Worm (Caenorhabditis elegans) whole organism, mixed stage, embryonic: ENCODE results near the gene ZC395.11.

ENCODE experiments used
- M03D4.4 ChIP-seq: sonication (generic microtip); optimal IDR thresholded peaks from 2 replicates; lab custom pipeline; 2017; ENCODE audit warnings: mild to moderate bottlenecking, missing genetic modification characterization, missing compliant biosample characterization
- bed-3 ChIP-seq: fragments of 200-800 bp; sonication (Bioruptor generic); optimal IDR thresholded peaks from 3 replicates; lab custom pipeline; 2018; ENCODE audit warnings: mild to moderate bottlenecking, missing genetic modification characterization, moderate library complexity, missing compliant biosample characterization
- blmp-1 ChIP-seq: fragments of 150-350 bp; optimal IDR thresholded peaks from 2 replicates; lab custom pipeline; 2014; ENCODE audit warnings: missing biosample characterization, missing genetic modification characterization
- ceh-39 ChIP-seq: fragments of 150-350 bp; optimal IDR thresholded peaks from 2 replicates; lab custom pipeline; 2014; ENCODE audit warnings: missing biosample characterization, missing genetic modification characterization
- ceh-43 ChIP-seq: fragments of 200-800 bp; sonication (Bioruptor generic); optimal IDR thresholded peaks from 2 replicates; lab custom pipeline; 2018; ENCODE audit warnings: mild to moderate bottlenecking, missing genetic modification characterization, moderate library complexity, missing compliant biosample characterization
- ceh-83 ChIP-seq: fragments of 200-800 bp; sonication (Bioruptor generic); optimal IDR thresholded peaks from 2 replicates; lab custom pipeline; 2018; ENCODE audit warnings: mild to moderate bottlenecking, missing genetic modification characterization, missing compliant biosample characterization
- ces-1 ChIP-seq: fragments of 150-350 bp; optimal IDR thresholded peaks from 2 replicates; lab custom pipeline; 2014; ENCODE audit warnings: missing biosample characterization, missing genetic modification reagents, missing genetic modification characterization
- cnd-1 ChIP-seq: fragments of 200-800 bp; sonication (Bioruptor generic); optimal IDR thresholded peaks from 2 replicates; lab custom pipeline; 2018; ENCODE audit warnings: mild to moderate bottlenecking, missing genetic modification characterization, missing compliant biosample characterization
- drap-1 ChIP-seq: fragments of 200-800 bp; sonication (Bioruptor generic); optimal IDR thresholded peaks from 3 replicates; lab custom pipeline; 2018; ENCODE audit warnings: mild to moderate bottlenecking, missing genetic modification characterization, missing compliant biosample characterization
- elt-1 ChIP-seq: sonication (generic microtip); optimal IDR thresholded peaks from 2 replicates; lab custom pipeline; 2017; ENCODE audit warnings: missing genetic modification characterization, mild to moderate bottlenecking, missing compliant biosample characterization, antibody characterized with exemption, moderate library complexity, borderline replicate concordance; ENCODE audit not compliant: insufficient read depth
- elt-3 ChIP-seq: fragments of 150-350 bp; optimal IDR thresholded peaks from 2 replicates; lab custom pipeline; 2014; ENCODE audit warnings: missing biosample characterization, missing genetic modification characterization
- flh-1 ChIP-seq: fragments of 200-800 bp; sonication (Bioruptor generic); optimal IDR thresholded peaks from 2 replicates; lab custom pipeline; 2018; ENCODE audit warnings: mild to moderate bottlenecking, missing genetic modification characterization, moderate library complexity, missing compliant biosample characterization
- ham-2 ChIP-seq: fragments of 200-800 bp; sonication (Bioruptor generic); optimal IDR thresholded peaks from 2 replicates; lab custom pipeline; 2018; ENCODE audit warnings: mild to moderate bottlenecking, missing genetic modification characterization, missing compliant biosample characterization
- hlh-1 ChIP-seq: fragments of 150-350 bp; optimal IDR thresholded peaks from 2 replicates; lab custom pipeline; 2014; ENCODE audit warnings: missing biosample characterization, missing genetic modification reagents, missing genetic modification characterization
- lin-13 ChIP-seq: fragments of 150-350 bp; optimal IDR thresholded peaks from 2 replicates; lab custom pipeline; 2014; ENCODE audit warnings: missing biosample characterization, missing genetic modification characterization
- lin-32 ChIP-seq: fragments of 200-800 bp; sonication (Bioruptor generic); optimal IDR thresholded peaks from 2 replicates; lab custom pipeline; 2018; ENCODE audit warnings: mild to moderate bottlenecking, missing genetic modification characterization, missing compliant biosample characterization
- lsy-2 ChIP-seq: fragments of 150-350 bp; optimal IDR thresholded peaks from 2 replicates; lab custom pipeline; 2014; ENCODE audit warnings: missing biosample characterization, missing genetic modification characterization
- mab-5 ChIP-seq: fragments of 150-350 bp; optimal IDR thresholded peaks from 2 replicates; lab custom pipeline; 2014; ENCODE audit warnings: missing biosample characterization, missing genetic modification characterization
- mep-1 ChIP-seq: fragments of 150-350 bp; optimal IDR thresholded peaks from 2 replicates; lab custom pipeline; 2017; ENCODE audit warnings: missing biosample characterization, missing genetic modification reagents, missing genetic modification characterization, inconsistent platforms
- mls-2 ChIP-seq: sonication (generic microtip); optimal IDR thresholded peaks from 2 replicates; lab custom pipeline; 2016; ENCODE audit warnings: mild to moderate bottlenecking, missing genetic modification characterization, moderate library complexity, missing compliant biosample characterization
- nhr-12 ChIP-seq: fragments of 150-350 bp; optimal IDR thresholded peaks from 2 replicates; lab custom pipeline; 2014; ENCODE audit warnings: missing biosample characterization, missing genetic modification characterization
- nhr-2 ChIP-seq: fragments of 150-350 bp; optimal IDR thresholded peaks from 2 replicates; lab custom pipeline; 2014; ENCODE audit warnings: missing biosample characterization, missing genetic modification characterization
- nhr-237 ChIP-seq: fragments of 150-350 bp; optimal IDR thresholded peaks from 2 replicates; lab custom pipeline; 2014; ENCODE audit warnings: missing biosample characterization, missing genetic modification characterization
- nhr-28 ChIP-seq: fragments of 150-350 bp; optimal IDR thresholded peaks from 2 replicates; lab custom pipeline; 2014; ENCODE audit warnings: missing biosample characterization, missing genetic modification characterization
- nhr-76 ChIP-seq: sonication (generic microtip); optimal IDR thresholded peaks from 2 replicates; lab custom pipeline; 2017; ENCODE audit warnings: missing biosample characterization, missing genetic modification characterization
- pha-4 ChIP-seq: fragments of 150-350 bp; optimal IDR thresholded peaks from 2 replicates; lab custom pipeline; 2018; ENCODE audit warnings: missing biosample characterization, missing genetic modification reagents, missing genetic modification characterization
- sem-2 ChIP-seq: fragments of 200-800 bp; sonication (Bioruptor generic); optimal IDR thresholded peaks from 2 replicates; lab custom pipeline; 2018; ENCODE audit warnings: mild to moderate bottlenecking, missing genetic modification characterization, missing compliant biosample characterization
- snpc-4 ChIP-seq: fragments of 150-350 bp; optimal IDR thresholded peaks from 2 replicates; lab custom pipeline; 2014; ENCODE audit warnings: missing biosample characterization, missing genetic modification characterization
- sptf-1 ChIP-seq: sonication (generic microtip); optimal IDR thresholded peaks from 2 replicates; lab custom pipeline; 2017; ENCODE audit warnings: mild to moderate bottlenecking, missing genetic modification characterization, moderate library complexity, missing compliant biosample characterization
- tbx-8 ChIP-seq: fragments of 200-800 bp; sonication (Bioruptor generic); optimal IDR thresholded peaks from 2 replicates; lab custom pipeline; 2018; ENCODE audit warnings: mild to moderate bottlenecking, missing genetic modification characterization, moderate library complexity, missing compliant biosample characterization
- unc-120 ChIP-seq: sonication (generic microtip); optimal IDR thresholded peaks from 2 replicates; lab custom pipeline; 2017; ENCODE audit warnings: missing genetic modification characterization, missing compliant biosample characterization; ENCODE audit not compliant: poor library complexity, severe bottlenecking
- unc-39 ChIP-seq: fragments of 150-350 bp; optimal IDR thresholded peaks from 2 replicates; lab custom pipeline; 2014; ENCODE audit warnings: missing biosample characterization, missing genetic modification characterization
- unc-62 ChIP-seq: fragments of 150-350 bp; optimal IDR thresholded peaks from 2 replicates; lab custom pipeline; 2014; ENCODE audit warnings: missing biosample characterization, missing genetic modification reagents, missing genetic modification characterization
- zip-8 ChIP-seq: fragments of 150-350 bp; optimal IDR thresholded peaks from 2 replicates; lab custom pipeline; 2014; ENCODE audit warnings: missing biosample characterization, missing genetic modification characterization
- ztf-11 ChIP-seq: fragments of 150-350 bp; optimal IDR thresholded peaks from 2 replicates; lab custom pipeline; 2014; ENCODE audit warnings: missing biosample characterization, missing genetic modification characterization

Gene ZC395.11

ce11 chrIII:5305725-5306124, 19.6 kb upstream of the ZC395.11 start:
- TF ChIP-seq mab-5 (no peak), unc-120 (tag; lab: Kevin White, UChicago) (peak; percentile 59), elt-1 (tag; lab: Kevin White, UChicago) (no peak), ceh-43 (peak; percentile 38), ham-2 (GFP tag; lab: Kevin White, UChicago) (peak; percentile 51), lin-32 (GFP tag; lab: Kevin White, UChicago) (peak; percentile 63), nhr-2 (no peak), M03D4.4 (peak; percentile 39), mls-2 (tag; lab: Kevin White, UChicago) (peak; percentile 78), sptf-1 (peak; percentile 75), bed-3 (peak; percentile 69), cnd-1 (tag; lab: Kevin White, UChicago) (peak; percentile 15), hlh-1 (tag; lab: Kevin White, UChicago) (peak; percentile 21), drap-1 (GFP tag; lab: Kevin White, UChicago) (peak; percentile 73)

ce11 chrIII:5304044-5304443, 17.9 kb upstream of the ZC395.11 start:
- TF ChIP-seq bed-3, result no peak
- no peak for TF ChIP-seq unc-39 (tag; lab: Kevin White, UChicago)
- TF ChIP-seq lsy-2 (tag; lab: Kevin White, UChicago), result no peak
- no peak for TF ChIP-seq nhr-76 (tag; lab: Kevin White, UChicago)
- TF ChIP-seq zip-8 (tag; lab: Kevin White, UChicago), result no peak
- TF ChIP-seq ceh-43, result no peak
- TF ChIP-seq ces-1 (GFP tag; lab: Kevin White, UChicago), result no peak
- TF ChIP-seq ceh-39, result no peak
- TF ChIP-seq tbx-8 (GFP tag; lab: Kevin White, UChicago), result no peak
- no peak for TF ChIP-seq sem-2 (GFP tag; lab: Kevin White, UChicago)
- TF ChIP-seq lin-13, result no peak
- TF ChIP-seq flh-1, result no peak
- no peak for TF ChIP-seq mep-1
- TF ChIP-seq M03D4.4, result no peak
- no peak for TF ChIP-seq mls-2 (tag; lab: Kevin White, UChicago)
- no peak for TF ChIP-seq mab-5
- no peak for TF ChIP-seq blmp-1
- no peak for TF ChIP-seq ztf-11 (tag; lab: Kevin White, UChicago)
- TF ChIP-seq, all 35 proteins: peak for 0

DNA sequence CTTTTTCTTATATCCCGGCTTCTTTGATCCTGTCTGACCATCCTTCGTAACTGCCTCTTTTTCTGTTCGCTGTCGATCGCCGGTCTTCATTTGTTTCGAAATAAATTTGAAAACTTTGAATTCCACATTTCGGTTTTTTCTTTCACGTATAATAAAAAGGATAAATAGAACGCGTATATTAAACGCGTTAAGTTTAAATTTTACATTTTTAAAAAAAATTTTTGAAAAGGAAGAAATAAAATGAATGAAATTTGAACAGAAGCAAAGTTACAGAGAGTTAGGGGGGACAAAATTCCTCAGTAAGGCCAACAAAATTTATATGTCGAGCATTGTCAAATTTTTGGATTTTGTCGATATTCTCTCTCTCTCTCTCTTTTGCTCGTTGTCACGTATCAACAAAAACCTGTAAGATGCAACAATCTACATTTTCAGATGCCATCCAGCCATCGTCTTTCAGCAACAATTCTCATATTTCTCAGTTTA, 15.7 kb upstream of the ZC395.11 start, which contains the start of the genes T15B12.2 and F52C9.5:
TSS of gene T15B12.2 (minus strand) at position 101 of the 483 bp plus-strand sequence.
TSS of gene F52C9.5 (plus strand) at position 433 of the 483 bp plus-strand sequence.
- TF ChIP-seq ceh-39 (no peak), snpc-4 (tag; lab: Kevin White, UChicago) (no peak), flh-1 (no peak), nhr-28 (tag; lab: Kevin White, UChicago) (no peak), ceh-43 (no peak), M03D4.4 (no peak), ztf-11 (tag; lab: Kevin White, UChicago) (no peak), ceh-83 (GFP tag; lab: Kevin White, UChicago) (no peak), ham-2 (GFP tag; lab: Kevin White, UChicago) (no peak), elt-1 (tag; lab: Kevin White, UChicago) (no peak), unc-39 (tag; lab: Kevin White, UChicago) (no peak)

DNA sequence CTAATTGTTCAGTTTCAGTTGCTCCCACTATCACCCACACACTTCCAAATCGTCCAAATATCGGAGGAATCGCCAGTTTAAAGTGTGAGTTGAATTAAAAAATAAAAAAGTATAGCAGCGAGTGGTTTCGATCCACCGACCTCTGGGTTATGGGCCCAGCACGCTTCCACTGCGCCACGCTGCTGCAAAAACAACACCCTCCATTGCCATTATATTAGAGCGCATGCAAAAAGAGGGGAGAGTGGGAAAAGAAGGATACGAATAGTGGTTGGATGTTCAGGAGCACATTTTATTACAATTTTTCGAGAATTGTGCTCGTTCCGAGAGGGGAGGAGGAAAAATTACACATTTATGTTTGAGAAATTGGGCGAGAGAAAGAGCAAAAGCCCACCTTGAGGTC, 8.8 kb upstream of the ZC395.11 start:
- TF ChIP-seq drap-1 (GFP tag; lab: Kevin White, UChicago) (peak; percentile 91), sem-2 (GFP tag; lab: Kevin White, UChicago) (peak; percentile 83), ztf-11 (tag; lab: Kevin White, UChicago) (peak; percentile 28), nhr-28 (tag; lab: Kevin White, UChicago) (peak; percentile 27), snpc-4 (tag; lab: Kevin White, UChicago) (no peak), nhr-76 (tag; lab: Kevin White, UChicago) (peak; percentile 51), ceh-39 (no peak), flh-1 (peak; percentile 86), cnd-1 (tag; lab: Kevin White, UChicago) (peak; percentile 90), zip-8 (tag; lab: Kevin White, UChicago) (no peak), elt-3 (no peak), sptf-1 (peak; percentile 95), lin-32 (GFP tag; lab: Kevin White, UChicago) (peak; percentile 77), nhr-2 (no peak), lsy-2 (tag; lab: Kevin White, UChicago) (peak; percentile 10), M03D4.4 (peak; percentile 93), hlh-1 (tag; lab: Kevin White, UChicago) (peak; percentile 67), tbx-8 (GFP tag; lab: Kevin White, UChicago) (peak; percentile 80), lin-13 (no peak), nhr-12 (tag; lab: Kevin White, UChicago) (no peak), ces-1 (GFP tag; lab: Kevin White, UChicago) (no peak), mep-1 (peak; percentile 35), nhr-237 (tag; lab: Kevin White, UChicago) (peak; percentile 4), elt-1 (tag; lab: Kevin White, UChicago) (no peak), mab-5 (no peak), unc-120 (tag; lab: Kevin White, UChicago) (peak; percentile 89), bed-3 (peak; percentile 80), mls-2 (tag; lab: Kevin White, UChicago) (peak; percentile 95), unc-62 (peak; percentile 65), blmp-1 (no peak), ham-2 (GFP tag; lab: Kevin White, UChicago) (peak; percentile 79), ceh-83 (GFP tag; lab: Kevin White, UChicago) (peak; percentile 92), pha-4 (tag; lab: Kevin White, UChicago) (peak; percentile 38), unc-39 (tag; lab: Kevin White, UChicago) (peak; percentile 7), ceh-43 (peak; percentile 88)
